Fruit fly (Drosophila melanogaster) S2 (cell line): ENCODE measurements around the gene CG11695.

Experiments used
- CG8478 ChIP-seq: fragments of >200 bp; optimal IDR thresholded peaks from 2 replicates; lab custom pipeline; 2018
- CTCF ChIP-seq, 2 experiments: fragments of >200 bp; optimal IDR thresholded peaks; 2 replicates each; lab custom pipeline; 2018

- TF ChIP-seq CTCF (optimal IDR thresholded peaks at IDR 0.05; lab: Kevin White, UChicago) (no peak), CG8478 (lab: Kevin White, UChicago) (no peak)
These were observed 35.0 kb downstream of the CG11695 start, which contains the start of the genes CG2247 and CG1703 for dm6 chrX:11611645-11612079.
